Worm (Caenorhabditis elegans) whole organism, midembryonic: Measurements from ENCODE around the gene nifk-1.

Source experiments
- T22C8.4 ChIP-seq: fragments of 200-800 bp; sonication (Bioruptor generic); IDR thresholded peaks from 2 replicates; pipeline ENCODE4 v1.3.6; 2022; ENCODE audit warnings: missing genetic modification characterization, missing compliant biosample characterization
- cog-1 ChIP-seq: sonication (generic microtip); optimal IDR thresholded peaks from 2 replicates; lab custom pipeline; 2016; ENCODE audit warnings: missing genetic modification characterization, missing compliant biosample characterization
- flt-1 ChIP-seq: fragments of 200-800 bp; sonication (Bioruptor generic); IDR thresholded peaks from 2 replicates; pipeline ENCODE4 v1.3.6; 2022; ENCODE audit warnings: missing genetic modification characterization, missing compliant biosample characterization
- klf-2 ChIP-seq: fragments of 200-800 bp; sonication (Bioruptor generic); conservative IDR thresholded peaks from 2 replicates; pipeline ENCODE4 v1.3.6; 2022; ENCODE audit warnings: missing genetic modification reagents, missing genetic modification characterization, missing compliant biosample characterization
- med-1 ChIP-seq: sonication (generic microtip); optimal IDR thresholded peaks from 2 replicates; lab custom pipeline; 2017; ENCODE audit warnings: missing genetic modification characterization, mild to moderate bottlenecking, missing compliant biosample characterization, antibody characterized with exemption, missing genetic modification reagents; ENCODE audit not compliant: insufficient read depth
- ref-1 ChIP-seq: fragments of 200-800 bp; sonication (Bioruptor generic); conservative IDR thresholded peaks from 2 replicates; pipeline ENCODE4 v1.3.6; 2022; ENCODE audit warnings: missing genetic modification reagents, missing genetic modification characterization, missing compliant biosample characterization
- tab-1 ChIP-seq: fragments of 200-800 bp; sonication (Bioruptor generic); IDR thresholded peaks from 2 replicates; pipeline ENCODE4 v1.3.6; 2022; ENCODE audit warnings: missing genetic modification characterization, missing compliant biosample characterization
- ztf-23 ChIP-seq: fragments of 200-800 bp; sonication (Bioruptor generic); IDR thresholded peaks from 2 replicates; pipeline ENCODE4 v1.3.6; 2022; ENCODE audit warnings: missing genetic modification reagents, missing genetic modification characterization, missing compliant biosample characterization
- ztf-29 ChIP-seq: fragments of 200-800 bp; sonication (Bioruptor generic); IDR thresholded peaks from 2 replicates; pipeline ENCODE4 v1.3.6; 2022; ENCODE audit warnings: missing genetic modification reagents, missing genetic modification characterization, missing compliant biosample characterization

nifk-1 gene

DNA sequence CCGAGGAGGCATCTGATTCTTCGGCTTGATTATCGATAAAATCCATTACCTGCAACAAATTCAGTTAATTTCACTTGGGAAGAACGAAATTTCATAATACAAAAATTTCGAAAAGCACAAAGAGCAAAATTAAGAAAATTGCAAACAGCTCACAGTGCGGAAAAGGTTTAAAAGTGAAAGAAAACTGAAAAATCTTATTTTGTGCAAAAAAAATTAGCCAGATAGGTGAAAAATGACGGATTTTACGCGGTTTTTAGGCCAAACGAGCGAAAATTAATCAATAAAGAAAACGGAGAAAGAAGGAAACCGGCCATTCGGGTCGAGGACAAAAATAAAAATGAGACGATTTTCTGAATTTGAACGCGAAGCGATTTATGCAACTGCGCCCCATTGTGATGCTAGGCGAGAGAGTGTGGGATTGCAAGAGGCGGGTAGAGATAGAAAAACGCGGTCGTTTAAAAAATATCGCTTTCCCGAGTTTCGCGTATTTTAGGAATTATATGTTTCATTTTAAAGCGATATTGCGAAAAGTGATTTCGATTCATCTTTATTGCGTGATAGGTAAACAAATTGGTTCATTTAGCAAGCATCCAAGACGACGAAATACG lies 27.6 kb upstream of the nifk-1 start, which contains the start of gene emb-5:
emb-5 (minus strand) TSS at position 51 of the 608 bp plus-strand sequence.
- no peak for TF ChIP-seq ref-1 (GFP tag; lab: Robert Waterston, UW)
- TF ChIP-seq flt-1 (GFP tag; lab: Robert Waterston, UW) = 0 out of 2 replicates have a peak, but pooled peaks have one; percentile 45

DNA sequence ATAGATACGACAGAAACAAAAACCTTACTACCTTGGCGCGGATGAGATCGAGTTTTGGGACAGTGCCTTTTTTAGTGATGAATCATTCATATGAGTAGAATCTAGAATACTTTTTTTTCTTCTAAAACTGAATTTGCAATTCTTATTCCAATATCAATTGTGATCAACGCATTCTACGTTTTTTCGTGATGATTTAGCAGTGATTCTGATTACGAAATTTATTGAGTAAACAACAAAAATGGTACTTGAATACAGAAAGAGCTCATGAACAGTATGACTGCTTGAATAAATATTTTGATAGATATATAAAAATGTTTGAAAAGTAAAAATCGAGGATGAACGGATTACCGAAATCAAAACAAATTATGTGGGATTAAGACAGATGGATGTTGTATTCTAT lies 22.0 kb upstream of the nifk-1 start, which contains the start of gene him-18:
him-18 (minus strand) TSS at position 101 of the 400 bp plus-strand sequence.
- TF ChIP-seq med-1 (no peak), cog-1 (tag; lab: Kevin White, UChicago) (no peak), ztf-23 (GFP tag; lab: Robert Waterston, UW) (no peak), ref-1 (GFP tag; lab: Robert Waterston, UW) (no peak), klf-2 (GFP tag; lab: Robert Waterston, UW) (no peak), ztf-29 (no peak)

DNA sequence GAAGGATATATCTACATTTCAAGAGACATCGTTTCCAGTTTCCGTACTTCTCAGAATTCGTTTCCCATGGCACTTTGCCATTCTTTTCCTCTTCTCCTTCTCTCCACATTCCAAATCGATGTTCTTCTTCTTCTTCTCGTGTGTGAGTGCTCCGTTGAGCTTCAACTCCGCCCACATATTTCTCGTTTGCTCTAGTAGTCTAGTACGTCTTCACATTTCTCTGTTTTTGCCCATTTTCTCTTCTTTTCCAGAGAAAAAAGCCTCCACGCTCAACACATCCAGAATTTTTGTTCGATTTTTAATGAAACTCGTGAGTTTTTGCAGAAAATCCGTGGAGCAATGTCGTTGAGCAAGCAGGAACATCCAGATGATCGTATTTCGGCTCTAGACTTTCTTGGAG lies 15.8 kb upstream of the nifk-1 start, which contains the start of gene T04A8.18:
T04A8.18 (plus strand) TSS at position 301 of the 400 bp plus-strand sequence.
- no peak for TF ChIP-seq tab-1 (GFP tag; lab: Robert Waterston, UW)
- TF ChIP-seq ztf-23 (GFP tag; lab: Robert Waterston, UW) = no peak
- TF ChIP-seq med-1 = no peak
- no peak for TF ChIP-seq flt-1 (GFP tag; lab: Robert Waterston, UW)
- TF ChIP-seq cog-1 (tag; lab: Kevin White, UChicago) = no peak
- no peak for TF ChIP-seq ztf-29
- TF ChIP-seq ref-1 (GFP tag; lab: Robert Waterston, UW) = no peak
- TF ChIP-seq klf-2 (GFP tag; lab: Robert Waterston, UW) = no peak
- TF ChIP-seq T22C8.4 (GFP tag; lab: Robert Waterston, UW) = no peak

DNA sequence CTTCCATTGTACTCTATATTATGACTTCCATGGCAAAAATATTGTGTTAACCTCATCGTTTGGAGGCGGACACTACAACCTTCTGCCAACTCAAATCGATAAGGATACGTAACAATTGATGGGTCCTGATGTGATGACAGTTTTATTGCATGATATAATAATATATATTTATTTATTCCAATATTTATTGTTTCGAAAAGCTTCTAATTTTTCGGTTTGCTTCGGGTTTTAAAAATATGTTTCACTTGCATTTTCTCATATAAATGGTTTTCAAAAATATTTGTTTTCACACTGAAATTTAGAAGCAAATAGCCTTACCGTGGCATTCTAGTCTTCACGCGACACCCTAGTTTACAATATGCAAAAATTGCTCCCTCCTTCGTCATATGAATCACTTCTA lies 13.6 kb upstream of the nifk-1 start, which contains the start of gene T04A8.13:
T04A8.13 (plus strand) TSS at position 301 of the 400 bp plus-strand sequence.
- no peak for TF ChIP-seq ztf-29
- no peak for TF ChIP-seq klf-2 (GFP tag; lab: Robert Waterston, UW)
- TF ChIP-seq T22C8.4 (GFP tag; lab: Robert Waterston, UW) = no peak
- no peak for TF ChIP-seq flt-1 (GFP tag; lab: Robert Waterston, UW)
- TF ChIP-seq ref-1 (GFP tag; lab: Robert Waterston, UW) = no peak
- no peak for TF ChIP-seq tab-1 (GFP tag; lab: Robert Waterston, UW)
- TF ChIP-seq ztf-23 (GFP tag; lab: Robert Waterston, UW) = no peak
- TF ChIP-seq med-1 = no peak

DNA sequence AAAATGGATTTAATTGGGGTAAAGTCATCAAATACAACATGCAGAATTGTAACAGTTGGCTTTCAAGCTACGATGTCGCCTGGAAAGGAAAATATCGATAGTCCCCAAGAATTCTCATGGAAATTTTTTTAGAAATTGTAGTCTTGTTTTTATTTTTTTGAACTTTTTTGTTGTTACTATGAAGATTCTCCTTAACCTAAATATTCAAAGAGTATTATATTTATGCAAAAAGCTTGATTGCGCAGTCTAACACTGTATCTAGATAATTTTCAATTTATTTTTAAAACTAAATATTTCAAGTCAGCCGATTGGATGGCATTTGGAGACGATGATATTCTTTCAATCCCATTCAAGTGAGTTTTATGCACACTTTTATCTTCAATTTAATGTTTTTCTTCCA lies 12.1 kb upstream of the nifk-1 start, which contains the start of gene pgap-2:
pgap-2 (plus strand) TSS at position 301 of the 400 bp plus-strand sequence.
- TF ChIP-seq med-1 (no peak), klf-2 (GFP tag; lab: Robert Waterston, UW) (no peak), ref-1 (GFP tag; lab: Robert Waterston, UW) (no peak), ztf-23 (GFP tag; lab: Robert Waterston, UW) (no peak), tab-1 (GFP tag; lab: Robert Waterston, UW) (no peak), T22C8.4 (GFP tag; lab: Robert Waterston, UW) (no peak), ztf-29 (no peak), flt-1 (GFP tag; lab: Robert Waterston, UW) (no peak), cog-1 (tag; lab: Kevin White, UChicago) (no peak)

DNA sequence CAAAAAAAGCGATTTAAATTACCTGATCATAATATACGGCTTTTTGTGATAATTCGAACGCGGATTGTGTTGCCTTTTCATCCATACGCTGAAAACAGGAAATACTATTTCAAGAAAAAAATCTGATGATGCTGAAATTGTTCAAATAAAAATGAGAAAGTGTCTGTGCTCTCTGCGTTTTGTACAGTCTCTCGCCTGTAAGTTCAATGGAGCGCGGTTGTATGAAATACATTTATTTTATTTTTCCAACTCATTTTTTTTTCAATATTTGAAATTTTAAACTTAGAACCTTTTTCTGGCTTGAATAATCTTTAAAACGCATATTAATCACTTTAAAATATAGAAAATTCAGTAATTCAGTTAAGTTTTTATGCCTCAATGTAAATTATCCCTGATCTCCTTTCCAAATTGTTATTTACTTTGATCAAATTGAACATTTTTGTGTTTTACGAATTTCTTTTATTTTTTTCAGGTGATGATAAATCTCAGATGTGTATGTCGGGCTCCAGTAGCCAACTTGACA lies 10.9 kb upstream of the nifk-1 start, which contains the start of the genes clp-2 and mrpl-16:
clp-2 (minus strand) TSS at position 94 of the 523 bp plus-strand sequence.
mrpl-16 (plus strand) TSS at position 473 of the 523 bp plus-strand sequence.
- TF ChIP-seq med-1 (no peak), T22C8.4 (GFP tag; lab: Robert Waterston, UW) (no peak), flt-1 (GFP tag; lab: Robert Waterston, UW) (no peak), ztf-23 (GFP tag; lab: Robert Waterston, UW) (no peak), ztf-29 (no peak), ref-1 (GFP tag; lab: Robert Waterston, UW) (no peak), tab-1 (GFP tag; lab: Robert Waterston, UW) (no peak), klf-2 (GFP tag; lab: Robert Waterston, UW) (no peak), cog-1 (tag; lab: Kevin White, UChicago) (no peak)

DNA sequence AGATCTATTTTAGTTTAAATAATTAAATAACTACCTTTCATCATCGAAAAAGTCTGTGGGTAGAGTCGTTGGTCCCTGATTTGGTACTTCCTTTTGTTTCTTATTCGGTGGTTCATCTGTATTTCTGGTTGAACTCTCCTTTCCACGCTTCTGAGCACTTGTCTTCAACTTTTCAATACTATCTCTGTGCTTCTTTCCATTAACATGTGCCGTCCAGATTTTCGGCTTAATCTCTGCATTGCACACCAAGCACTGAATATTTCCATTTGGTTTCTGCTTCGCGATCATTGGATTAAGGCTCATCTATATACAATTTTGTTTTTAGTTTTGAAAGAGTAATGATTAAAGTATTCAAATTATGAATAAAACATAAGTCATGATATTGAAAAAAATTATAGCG lies 6.8 kb upstream of the nifk-1 start, which contains the start of gene sel-13:
sel-13 (minus strand) TSS at position 303 of the 400 bp plus-strand sequence.
- TF ChIP-seq cog-1 (tag; lab: Kevin White, UChicago) (no peak), ztf-23 (GFP tag; lab: Robert Waterston, UW) (no peak), med-1 (no peak)

DNA sequence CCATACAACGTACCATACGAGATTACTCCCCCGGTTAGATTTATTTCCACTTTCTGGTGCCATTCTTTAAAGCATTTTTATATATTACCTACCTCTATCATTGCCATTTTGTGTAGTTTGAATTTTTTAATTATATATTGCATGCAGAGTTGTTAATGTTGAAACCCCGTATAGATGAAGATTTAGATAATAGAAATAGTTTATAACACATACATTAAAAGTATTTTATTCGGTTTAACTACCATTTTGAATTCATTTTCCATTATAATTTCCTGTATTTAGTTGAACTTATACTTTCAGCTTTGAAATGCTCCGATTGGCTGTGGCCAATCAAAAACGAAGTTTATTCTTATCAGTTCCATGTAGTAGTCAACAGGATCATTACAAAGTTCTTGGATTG lies 4.7 kb upstream of the nifk-1 start, which contains the start of gene dnj-18:
dnj-18 (plus strand) TSS at position 301 of the 400 bp plus-strand sequence.
- TF ChIP-seq klf-2 (GFP tag; lab: Robert Waterston, UW) (no peak), ztf-29 (no peak), flt-1 (GFP tag; lab: Robert Waterston, UW) (no peak), cog-1 (tag; lab: Kevin White, UChicago) (no peak), tab-1 (GFP tag; lab: Robert Waterston, UW) (no peak), med-1 (no peak), ref-1 (GFP tag; lab: Robert Waterston, UW) (no peak), ztf-23 (GFP tag; lab: Robert Waterston, UW) (no peak), T22C8.4 (GFP tag; lab: Robert Waterston, UW) (no peak)

DNA sequence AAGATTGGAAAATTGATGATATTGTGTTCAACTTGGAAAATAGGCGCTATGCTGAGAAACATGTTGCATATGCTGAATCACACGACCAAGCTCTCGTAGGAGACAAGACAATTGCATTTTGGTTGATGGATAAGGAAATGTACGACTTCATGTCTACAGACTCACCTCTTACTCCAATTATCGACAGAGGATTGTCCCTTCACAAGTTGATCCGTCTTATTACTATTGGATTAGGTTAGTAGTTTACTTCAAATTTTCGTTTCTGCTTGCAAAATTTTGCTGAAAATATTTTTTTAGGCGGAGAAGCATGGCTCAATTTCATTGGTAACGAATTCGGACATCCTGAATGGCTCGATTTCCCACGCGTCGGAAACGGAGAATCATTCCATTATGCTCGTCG lies 3.8 kb upstream of the nifk-1 start:
- TF ChIP-seq ztf-29 (no peak), T22C8.4 (GFP tag; lab: Robert Waterston, UW) (no peak), klf-2 (GFP tag; lab: Robert Waterston, UW) (no peak), ztf-23 (GFP tag; lab: Robert Waterston, UW) (no peak), flt-1 (GFP tag; lab: Robert Waterston, UW) (no peak), tab-1 (GFP tag; lab: Robert Waterston, UW) (no peak), med-1 (no peak), ref-1 (GFP tag; lab: Robert Waterston, UW) (no peak), cog-1 (tag; lab: Kevin White, UChicago) (no peak)
